Fruit fly (Drosophila melanogaster) whole organism, embryonic: ENCODE measurements around the gene CG45011.
A peak's percentile ranks its signal among the peaks of the same experiment; 100 is the strongest.

Experiments used
- Atf6 ChIP-seq: fragments of 200-800 bp; sonication (Bioruptor generic); IDR thresholded peaks from 2 replicates; pipeline ENCODE4 v1.3.6; 2022; ENCODE audit warnings: missing biosample characterization, missing genetic modification characterization
- Bdp1 ChIP-seq: fragments of 200-800 bp; sonication (Bioruptor generic); optimal IDR thresholded peaks from 3 replicates; lab custom pipeline; 2016; ENCODE audit warnings: missing biosample characterization, missing genetic modification characterization
- CG10431 ChIP-seq: fragments of 200-800 bp; sonication (Bioruptor generic); optimal IDR thresholded peaks from 3 replicates; lab custom pipeline; 2018; ENCODE audit warnings: missing biosample characterization, mild to moderate bottlenecking, missing genetic modification characterization
- CG10565 ChIP-seq: fragments of 200-800 bp; sonication (Bioruptor generic); optimal IDR thresholded peaks from 3 replicates; lab custom pipeline; 2016; ENCODE audit warnings: missing biosample characterization, mild to moderate bottlenecking, missing genetic modification characterization
- CG12155 ChIP-seq: fragments of 200-800 bp; sonication (Bioruptor generic); optimal IDR thresholded peaks from 3 replicates; lab custom pipeline; 2016; ENCODE audit warnings: missing biosample characterization, missing genetic modification characterization
- CG12391 ChIP-seq: fragments of 200-800 bp; sonication (Bioruptor generic); optimal IDR thresholded peaks from 3 replicates; lab custom pipeline; 2018; ENCODE audit warnings: missing biosample characterization, mild to moderate bottlenecking, missing genetic modification characterization, moderate library complexity
- CG13123 ChIP-seq: fragments of 200-800 bp; sonication (Bioruptor generic); optimal IDR thresholded peaks from 2 replicates; lab custom pipeline; 2016; ENCODE audit warnings: missing biosample characterization, missing genetic modification characterization
- CG1832 ChIP-seq: fragments of 200-800 bp; sonication (Bioruptor generic); optimal IDR thresholded peaks from 2 replicates; lab custom pipeline; 2017; ENCODE audit warnings: missing biosample characterization, mild to moderate bottlenecking, missing genetic modification characterization, inconsistent platforms
- CG2129 ChIP-seq: fragments of 200-800 bp; sonication (Bioruptor generic); IDR thresholded peaks from 2 replicates; pipeline ENCODE4 v1.3.6; 2022; ENCODE audit warnings: missing biosample characterization, missing genetic modification characterization; ENCODE audit not compliant: partially characterized antibody
- CG3163 ChIP-seq: fragments of 200-800 bp; sonication (Bioruptor generic); optimal IDR thresholded peaks from 3 replicates; lab custom pipeline; 2016; ENCODE audit warnings: missing biosample characterization, missing genetic modification characterization
- CG43689 ChIP-seq: fragments of 200-800 bp; sonication (Bioruptor generic); IDR thresholded peaks from 2 replicates; pipeline ENCODE4 v1.3.6; 2022; ENCODE audit warnings: missing biosample characterization, missing genetic modification characterization
- CG7372 ChIP-seq: fragments of 200-800 bp; sonication (Bioruptor generic); IDR thresholded peaks from 2 replicates; pipeline ENCODE4 v1.3.6; 2022; ENCODE audit warnings: missing biosample characterization, missing genetic modification characterization
- CG7745 ChIP-seq: fragments of 200-800 bp; sonication (Bioruptor generic); optimal IDR thresholded peaks from 2 replicates; lab custom pipeline; 2018; ENCODE audit warnings: missing biosample characterization, mild to moderate bottlenecking, missing genetic modification characterization, moderate library complexity
- CG7963 ChIP-seq: fragments of 200-800 bp; sonication (Bioruptor generic); IDR thresholded peaks from 3 replicates; pipeline ENCODE4 v1.3.6; 2022; ENCODE audit warnings: missing biosample characterization, missing genetic modification characterization; ENCODE audit not compliant: partially characterized antibody
- CG8290 ChIP-seq, 3 experiments: fragments of 200-800 bp; sonication (Bioruptor generic); optimal IDR thresholded peaks; 2 replicates each; lab custom pipeline; 2016 to 2019; ENCODE audit warnings: missing biosample characterization in 3 of 3, missing genetic modification characterization in 3 of 3, mild to moderate bottlenecking in 2 of 3, moderate library complexity in 1 of 3
- CG9609 ChIP-seq: fragments of 200-800 bp; sonication (Bioruptor generic); optimal IDR thresholded peaks from 3 replicates; lab custom pipeline; 2016; ENCODE audit warnings: missing biosample characterization, missing genetic modification characterization
- CkIIα-i1 ChIP-seq: fragments of 200-800 bp; sonication (Bioruptor generic); IDR thresholded peaks from 2 replicates; pipeline ENCODE4 v1.3.6; 2022; ENCODE audit warnings: missing biosample characterization, missing genetic modification characterization
- D19A ChIP-seq: fragments of 200-800 bp; optimal IDR thresholded peaks from 3 replicates; lab custom pipeline; 2019; ENCODE audit warnings: missing biosample characterization, mild to moderate bottlenecking, missing genetic modification characterization, moderate library complexity
- Deaf1 ChIP-seq: fragments of 200-800 bp; optimal IDR thresholded peaks from 3 replicates; lab custom pipeline; 2019; ENCODE audit warnings: missing biosample characterization, mild to moderate bottlenecking, missing genetic modification characterization, moderate library complexity
- E2f1 ChIP-seq: fragments of 200-800 bp; sonication (Bioruptor generic); IDR thresholded peaks from 2 replicates; pipeline ENCODE4 v1.3.6; 2022; ENCODE audit warnings: missing biosample characterization, missing genetic modification characterization
- GATAe ChIP-seq: fragments of 200-800 bp; sonication (Bioruptor generic); conservative IDR thresholded peaks from 2 replicates; pipeline ENCODE4 v1.3.6; 2022; ENCODE audit warnings: missing biosample characterization, missing genetic modification characterization
- HLH4C ChIP-seq: fragments of 200-800 bp; sonication (Bioruptor generic); IDR thresholded peaks from 3 replicates; pipeline ENCODE4 v1.3.6; 2022; ENCODE audit warnings: missing biosample characterization, missing genetic modification characterization; ENCODE audit not compliant: partially characterized antibody
- HLHmδ ChIP-seq: fragments of 200-800 bp; sonication (Bioruptor generic); optimal IDR thresholded peaks from 2 replicates; lab custom pipeline; 2018; ENCODE audit warnings: missing biosample characterization, mild to moderate bottlenecking, missing genetic modification characterization, moderate library complexity
- Hand ChIP-seq: fragments of 200-800 bp; sonication (Bioruptor generic); optimal IDR thresholded peaks from 2 replicates; lab custom pipeline; 2017; ENCODE audit warnings: mild to moderate bottlenecking, missing biosample characterization, missing genetic modification reagents, missing genetic modification characterization
- Hsf ChIP-seq: fragments of 200-800 bp; sonication (Bioruptor generic); optimal IDR thresholded peaks from 3 replicates; lab custom pipeline; 2016; ENCODE audit warnings: missing biosample characterization, missing genetic modification characterization
- Lim3 ChIP-seq: fragments of 200-800 bp; sonication (Bioruptor generic); IDR thresholded peaks from 2 replicates; pipeline ENCODE4 v1.3.6; 2022; ENCODE audit warnings: missing biosample characterization, missing genetic modification characterization
- Ravus ChIP-seq: fragments of 200-800 bp; sonication (Bioruptor generic); IDR thresholded peaks from 2 replicates; pipeline ENCODE4 v1.3.6; 2022; ENCODE audit warnings: missing biosample characterization, missing genetic modification characterization
- Sox102F ChIP-seq: fragments of 200-800 bp; sonication (Bioruptor generic); optimal IDR thresholded peaks from 2 replicates; lab custom pipeline; 2018; ENCODE audit warnings: missing biosample characterization, mild to moderate bottlenecking, missing genetic modification characterization, moderate library complexity
- Taf1 ChIP-seq: fragments of 200-800 bp; sonication (Bioruptor generic); IDR thresholded peaks from 2 replicates; pipeline ENCODE4 v1.3.6; 2022; ENCODE audit warnings: missing biosample characterization, missing genetic modification characterization
- Tbp ChIP-seq: fragments of >200 bp; optimal IDR thresholded peaks from 2 replicates; lab custom pipeline; 2018; ENCODE audit warnings: missing biosample characterization, missing genetic modification characterization
- YL-1 ChIP-seq: fragments of 200-800 bp; sonication (Bioruptor generic); optimal IDR thresholded peaks from 3 replicates; lab custom pipeline; 2017; ENCODE audit warnings: missing biosample characterization, mild to moderate bottlenecking, missing genetic modification characterization
- ab ChIP-seq: fragments of 200-800 bp; sonication (Bioruptor generic); optimal IDR thresholded peaks from 2 replicates; lab custom pipeline; 2016; ENCODE audit warnings: missing biosample characterization, missing genetic modification characterization
- chn ChIP-seq: fragments of 200-800 bp; sonication (Bioruptor generic); optimal IDR thresholded peaks from 2 replicates; lab custom pipeline; 2016; ENCODE audit warnings: missing biosample characterization, missing genetic modification characterization
- da ChIP-seq: fragments of 200-800 bp; sonication (Bioruptor generic); optimal IDR thresholded peaks from 2 replicates; lab custom pipeline; 2016; ENCODE audit warnings: missing biosample characterization, missing genetic modification characterization
- dimm ChIP-seq: fragments of 200-800 bp; sonication (Bioruptor generic); IDR thresholded peaks from 2 replicates; pipeline ENCODE4 v1.3.6; 2022; ENCODE audit warnings: missing biosample characterization, missing genetic modification characterization
- exex ChIP-seq: fragments of 200-800 bp; sonication (Bioruptor generic); optimal IDR thresholded peaks from 4 replicates; lab custom pipeline; 2018; ENCODE audit warnings: missing biosample characterization, mild to moderate bottlenecking, missing genetic modification characterization, moderate library complexity
- fd96Cb ChIP-seq: fragments of 200-800 bp; sonication (Bioruptor generic); optimal IDR thresholded peaks from 2 replicates; lab custom pipeline; 2018; ENCODE audit warnings: missing biosample characterization, mild to moderate bottlenecking, missing genetic modification characterization, moderate library complexity
- gce ChIP-seq: fragments of 200-800 bp; sonication (Bioruptor generic); IDR thresholded peaks from 3 replicates; pipeline ENCODE4 v1.3.6; 2022; ENCODE audit warnings: missing biosample characterization, missing genetic modification characterization
- hth ChIP-seq: fragments of >200 bp; optimal IDR thresholded peaks from 2 replicates; lab custom pipeline; 2017; ENCODE audit warnings: inconsistent platforms
- jigr1 ChIP-seq: fragments of 200-800 bp; sonication (Bioruptor generic); IDR thresholded peaks from 3 replicates; pipeline ENCODE4 v1.3.6; 2022; ENCODE audit warnings: missing biosample characterization, missing genetic modification characterization
- jing ChIP-seq: fragments of 200-800 bp; sonication (Bioruptor generic); optimal IDR thresholded peaks from 2 replicates; lab custom pipeline; 2018; ENCODE audit warnings: missing biosample characterization, mild to moderate bottlenecking, missing genetic modification characterization
- lab ChIP-seq: fragments of 200-800 bp; sonication (Bioruptor generic); optimal IDR thresholded peaks from 3 replicates; lab custom pipeline; 2017; ENCODE audit warnings: missing biosample characterization, missing genetic modification characterization, mild to moderate bottlenecking, moderate library complexity, missing genetic modification reagents
- lov ChIP-seq, 2 experiments: fragments of 200-800 bp in 1 of 2; fragments of >200 bp in 1 of 2; sonication (Bioruptor generic) in 1 of 2; IDR thresholded peaks in 1 of 2; optimal IDR thresholded peaks in 1 of 2; 2 replicates in 1 of 2; 3 replicates in 1 of 2; pipeline versions ENCODE4 v1.3.6 to Lab custom; 2017 to 2022; ENCODE audit warnings: missing biosample characterization in 1 of 2, missing genetic modification characterization in 1 of 2
- pita ChIP-seq: fragments of 200-800 bp; sonication (Bioruptor generic); optimal IDR thresholded peaks from 2 replicates; lab custom pipeline; 2017; ENCODE audit warnings: missing biosample characterization, mild to moderate bottlenecking, missing genetic modification characterization
- rib ChIP-seq: fragments of 200-800 bp; sonication (Bioruptor generic); IDR thresholded peaks from 2 replicates; pipeline ENCODE4 v1.3.6; 2022; ENCODE audit warnings: missing biosample characterization, missing genetic modification characterization
- sna ChIP-seq: fragments of 200-800 bp; sonication (Bioruptor generic); IDR thresholded peaks from 2 replicates; pipeline ENCODE4 v1.3.6; 2022; ENCODE audit warnings: missing biosample characterization, missing genetic modification characterization; ENCODE audit not compliant: partially characterized antibody
- trh ChIP-seq: fragments of 200-800 bp; sonication (Bioruptor generic); optimal IDR thresholded peaks from 2 replicates; lab custom pipeline; 2016; ENCODE audit warnings: missing biosample characterization, missing genetic modification characterization
- twi ChIP-seq: fragments of 200-800 bp; optimal IDR thresholded peaks from 2 replicates; lab custom pipeline; 2019; ENCODE audit warnings: missing biosample characterization, mild to moderate bottlenecking, missing genetic modification characterization, moderate library complexity
- unpg ChIP-seq: fragments of 200-800 bp; sonication (Bioruptor generic); optimal IDR thresholded peaks from 3 replicates; lab custom pipeline; 2018; ENCODE audit warnings: missing biosample characterization, mild to moderate bottlenecking, missing genetic modification characterization, moderate library complexity

CG45011 gene

dm6 chr2L:11816376-11816775, 17.5 kb upstream of the CG45011 start (continued):
- TF ChIP-seq Sox102F (GFP tag; lab: Kevin White, UChicago) (peak; percentile 86), twi (tag; lab: Kevin White, UChicago) (peak; percentile 89), sna (GFP tag; lab: Robert Waterston, UW) (no peak), CG10431 (peak; percentile 98), CG43689 (GFP tag; lab: Robert Waterston, UW) (peak; percentile 81), D19A (tag; lab: Kevin White, UChicago) (peak; percentile 77), unpg (GFP tag; lab: Kevin White, UChicago) (peak; percentile 94), CkIIα-i1 (peak; percentile 74), E2f1 (peak; percentile 85), Hand (GFP tag; lab: Kevin White, UChicago) (peak; percentile 79), CG3163 (GFP tag; lab: Kevin White, UChicago) (peak; percentile 82), CG12155 (GFP tag; lab: Kevin White, UChicago) (peak; percentile 78), Taf1 (GFP tag; lab: Robert Waterston, UW) (peak; percentile 43; the same call in 1 of the 2 replicates), fd96Cb (tag; lab: Kevin White, UChicago) (peak; percentile 84), Deaf1 (tag; lab: Kevin White, UChicago) (peak; percentile 60), GATAe (GFP tag; lab: Robert Waterston, UW) (peak; percentile 31; the same call in 1 of the 2 replicates), jing (GFP tag; lab: Kevin White, UChicago) (peak; percentile 87), Lim3 (GFP tag; lab: Robert Waterston, UW) (peak; percentile 68; the same call in 1 of the 2 replicates), CG10565 (GFP tag; lab: Kevin White, UChicago) (peak; percentile 79), Tbp (GFP tag; lab: Kevin White, UChicago) (no peak), YL-1 (GFP tag; lab: Kevin White, UChicago) (peak; percentile 98), Atf6 (GFP tag; lab: Robert Waterston, UW) (peak; percentile 77), CG7963 (GFP tag; lab: Robert Waterston, UW) (peak; percentile 44; the same call in 1 of the 3 replicates), da (GFP tag; lab: Kevin White, UChicago) (peak; percentile 92), lov (optimal IDR thresholded peaks at IDR 0.05; lab: Kevin White, UChicago) (no peak), lov (GFP tag; IDR thresholded peaks at IDR 0.05; lab: Robert Waterston, UW) (peak; percentile 99), gce (GFP tag; lab: Robert Waterston, UW) (peak; percentile 96), CG8290 (GFP tag; optimal IDR thresholded peaks at IDR 0.05; lab: Kevin White, UChicago) (peak; percentile 92), CG8290 (tag; optimal IDR thresholded peaks at IDR 0.05; lab: Kevin White, UChicago) (peak; percentile 91 to 98), CG9609 (GFP tag; lab: Kevin White, UChicago) (peak; percentile 93), lab (GFP tag; lab: Kevin White, UChicago) (peak; percentile 98), exex (tag; lab: Kevin White, UChicago) (peak; percentile 30), hth (lab: Kevin White, UChicago) (no peak), Hsf (peak; percentile 92), CG1832 (GFP tag; lab: Kevin White, UChicago) (peak; percentile 32), CG7372 (peak; percentile 80), chn (GFP tag; lab: Kevin White, UChicago) (peak; percentile 93), jigr1 (GFP tag; lab: Robert Waterston, UW) (peak; percentile 62; the same call in 1 of the 3 replicates), HLH4C (GFP tag; lab: Robert Waterston, UW) (0 out of 3 replicates have a peak, but pooled peaks have one; percentile 21), dimm (no peak; the same call in 1 of the 2 replicates), CG2129 (no peak), ab (GFP tag; lab: Kevin White, UChicago) (peak; percentile 38), rib (0 out of 2 replicates have a peak, but pooled peaks have one; percentile 19), trh (GFP tag; lab: Kevin White, UChicago) (peak; percentile 88), CG13123 (GFP tag; lab: Kevin White, UChicago) (peak; percentile 89), Ravus (GFP tag; lab: Robert Waterston, UW) (peak; percentile 64), pita (GFP tag; lab: Kevin White, UChicago) (no peak), Bdp1 (GFP tag; lab: Kevin White, UChicago) (peak; percentile 82), CG12391 (tag; lab: Kevin White, UChicago) (peak; percentile 83), HLHmδ (GFP tag; lab: Kevin White, UChicago) (peak; percentile 100), CG7745 (tag; lab: Kevin White, UChicago) (no peak)
